Worm (Caenorhabditis elegans) whole organism, L4 larva: Measurements from ENCODE around the gene srh-48.
"Not testable (repeated sequence)": the region's sequence is repeated elsewhere in the genome, so short reads cannot be mapped to it uniquely, and the experiment has no call there.

Source experiments
- F26F4.8 ChIP-seq: fragments of 200-800 bp; sonication (Bioruptor generic); conservative IDR thresholded peaks from 2 replicates; pipeline ENCODE4 v1.3.6; 2022; ENCODE audit warnings: missing genetic modification characterization, missing compliant biosample characterization
- Y48G9A.11 ChIP-seq: fragments of 200-800 bp; sonication (Bioruptor generic); IDR thresholded peaks from 2 replicates; pipeline ENCODE4 v1.3.6; 2022; ENCODE audit warnings: missing genetic modification reagents, missing genetic modification characterization, missing compliant biosample characterization
- arid-1 ChIP-seq: fragments of 200-800 bp; sonication (Bioruptor generic); conservative IDR thresholded peaks from 2 replicates; pipeline ENCODE4 v1.3.6; 2022; ENCODE audit warnings: missing genetic modification reagents, missing genetic modification characterization, missing compliant biosample characterization
- ces-1 ChIP-seq: fragments of 150-350 bp; sonication (generic microtip); optimal IDR thresholded peaks from 4 replicates; lab custom pipeline; 2014; ENCODE audit warnings: missing biosample characterization, missing genetic modification reagents, missing genetic modification characterization
- ctbp-1 ChIP-seq: fragments of 200-800 bp; sonication (Bioruptor generic); IDR thresholded peaks from 2 replicates; pipeline ENCODE4 v1.3.6; 2022; ENCODE audit warnings: missing genetic modification reagents, missing genetic modification characterization, missing compliant biosample characterization
- dmd-6 ChIP-seq: fragments of 200-800 bp; sonication (Bioruptor generic); IDR thresholded peaks from 2 replicates; pipeline ENCODE4 v1.3.6; 2022; ENCODE audit warnings: missing genetic modification reagents, missing genetic modification characterization, missing compliant biosample characterization
- duxl-1 ChIP-seq: sonication (generic microtip); optimal IDR thresholded peaks from 2 replicates; lab custom pipeline; 2016; ENCODE audit warnings: mild to moderate bottlenecking, missing genetic modification characterization, moderate library complexity, missing compliant biosample characterization; ENCODE audit not compliant: poor library complexity
- dve-1 ChIP-seq: sonication (generic microtip); optimal IDR thresholded peaks from 2 replicates; lab custom pipeline; 2017; ENCODE audit warnings: antibody characterized with exemption, mild to moderate bottlenecking, missing genetic modification characterization, missing compliant biosample characterization; ENCODE audit not compliant: insufficient read depth
- fkh-10 ChIP-seq: fragments of 150-350 bp; optimal IDR thresholded peaks from 2 replicates; lab custom pipeline; 2014; ENCODE audit warnings: missing biosample characterization, missing genetic modification reagents, missing genetic modification characterization
- fos-1 ChIP-seq: fragments of 150-350 bp; optimal IDR thresholded peaks from 2 replicates; lab custom pipeline; 2014; ENCODE audit warnings: missing biosample characterization, missing genetic modification characterization
- hlh-11 ChIP-seq: fragments of 200-800 bp; sonication (Bioruptor generic); optimal IDR thresholded peaks from 2 replicates; lab custom pipeline; 2018; ENCODE audit warnings: mild to moderate bottlenecking, missing genetic modification characterization, missing compliant biosample characterization
- hmg-1.1 ChIP-seq: fragments of 200-800 bp; sonication (Bioruptor generic); IDR thresholded peaks from 2 replicates; pipeline ENCODE4 v1.3.6; 2022; ENCODE audit warnings: missing genetic modification reagents, missing genetic modification characterization, missing compliant biosample characterization
- jun-1 ChIP-seq: fragments of 150-350 bp; optimal IDR thresholded peaks from 2 replicates; lab custom pipeline; 2014; ENCODE audit warnings: missing biosample characterization, missing genetic modification reagents, missing genetic modification characterization
- lim-7 ChIP-seq: fragments of 200-800 bp; sonication (Bioruptor generic); IDR thresholded peaks from 2 replicates; pipeline ENCODE4 v1.3.6; 2022; ENCODE audit warnings: missing genetic modification characterization, missing compliant biosample characterization
- lin-1 ChIP-seq: fragments of 200-800 bp; sonication (Bioruptor generic); IDR thresholded peaks from 2 replicates; pipeline ENCODE4 v1.3.6; 2022; ENCODE audit warnings: missing genetic modification reagents, missing genetic modification characterization, missing compliant biosample characterization
- lin-15B ChIP-seq: fragments of 150-350 bp; sonication (generic microtip); optimal IDR thresholded peaks from 3 replicates; lab custom pipeline; 2014; ENCODE audit warnings: missing biosample characterization, missing genetic modification characterization
- lin-29 ChIP-seq: fragments of 200-800 bp; sonication (Bioruptor generic); IDR thresholded peaks from 2 replicates; pipeline ENCODE4 v1.3.6; 2022; ENCODE audit warnings: missing genetic modification reagents, missing genetic modification characterization, missing compliant biosample characterization
- lin-39 ChIP-seq: fragments of 150-350 bp; optimal IDR thresholded peaks from 2 replicates; lab custom pipeline; 2014; ENCODE audit warnings: missing biosample characterization, missing genetic modification reagents, missing genetic modification characterization
- mep-1 ChIP-seq: fragments of 150-350 bp; sonication (generic microtip); optimal IDR thresholded peaks from 3 replicates; lab custom pipeline; 2014; ENCODE audit warnings: missing biosample characterization, missing genetic modification characterization
- mxl-3 ChIP-seq: fragments of 200-800 bp; sonication (Bioruptor generic); optimal IDR thresholded peaks from 2 replicates; lab custom pipeline; 2018; ENCODE audit warnings: mild to moderate bottlenecking, missing genetic modification characterization, missing compliant biosample characterization
- nhr-10 ChIP-seq: fragments of 150-350 bp; optimal IDR thresholded peaks from 2 replicates; lab custom pipeline; 2014; ENCODE audit warnings: missing biosample characterization, missing genetic modification characterization
- nhr-28 ChIP-seq: fragments of 150-350 bp; optimal IDR thresholded peaks from 2 replicates; lab custom pipeline; 2014; ENCODE audit warnings: missing biosample characterization, missing genetic modification characterization
- nhr-41 ChIP-seq: fragments of 200-800 bp; sonication (Bioruptor generic); IDR thresholded peaks from 2 replicates; pipeline ENCODE4 v1.3.6; 2022; ENCODE audit warnings: missing genetic modification reagents, missing genetic modification characterization, missing compliant biosample characterization
- php-3 ChIP-seq: fragments of 200-800 bp; sonication (Bioruptor generic); IDR thresholded peaks from 2 replicates; pipeline ENCODE4 v1.3.6; 2022; ENCODE audit warnings: missing genetic modification reagents, missing genetic modification characterization, missing compliant biosample characterization
- pqm-1 ChIP-seq: sonication (generic microtip); optimal IDR thresholded peaks from 2 replicates; lab custom pipeline; 2017; ENCODE audit warnings: missing biosample characterization, missing genetic modification characterization
- tag-97 ChIP-seq: fragments of 200-800 bp; sonication (Bioruptor generic); IDR thresholded peaks from 2 replicates; pipeline ENCODE4 v1.3.6; 2022; ENCODE audit warnings: missing genetic modification characterization, missing compliant biosample characterization
- tra-1 ChIP-seq: fragments of 200-800 bp; sonication (Bioruptor generic); IDR thresholded peaks from 2 replicates; pipeline ENCODE4 v1.3.6; 2022; ENCODE audit warnings: missing genetic modification reagents, missing genetic modification characterization, missing compliant biosample characterization
- unc-62 ChIP-seq, 3 experiments: fragments of 150-350 bp in 1 of 3; sonication (generic microtip); optimal IDR thresholded peaks in 2 of 3; peaks in 1 of 3; 1 replicate in 1 of 3; 2 replicates in 2 of 3; lab custom pipeline; 2014 to 2017; ENCODE audit warnings: missing biosample characterization in 3 of 3, missing genetic modification characterization in 3 of 3, missing genetic modification reagents in 3 of 3, missing genotype in 1 of 3
- zip-2 ChIP-seq: fragments of 150-350 bp; optimal IDR thresholded peaks from 2 replicates; lab custom pipeline; 2014; ENCODE audit warnings: missing biosample characterization, missing genetic modification characterization

The srh-48 gene

DNA sequence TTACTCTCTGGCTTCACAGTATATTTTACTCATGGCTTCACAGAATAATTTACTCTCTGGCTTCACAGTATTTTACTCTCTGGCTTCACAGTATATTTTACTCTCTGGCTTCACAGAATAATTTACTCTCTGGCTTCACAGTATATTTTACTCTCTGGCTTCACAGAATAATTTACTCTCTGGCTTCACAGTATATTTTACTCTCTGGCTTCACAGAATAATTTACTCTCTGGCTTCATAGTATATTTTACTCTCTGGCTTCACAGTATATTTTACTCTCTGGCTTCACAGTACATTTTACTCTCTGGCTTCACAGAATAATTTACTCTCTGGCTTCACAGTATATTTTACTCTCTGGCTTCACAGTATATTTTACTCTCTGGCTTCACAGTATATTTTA is 25.1 kb downstream of the srh-48 start:
- TF ChIP-seq unc-62 (GFP tag; optimal IDR thresholded peaks at IDR 0.05 in 1 of 2; lab: Kevin White, UChicago) = peak in 1 of 2 experiments; percentile 53
- TF ChIP-seq unc-62 (tag; optimal IDR thresholded peaks at IDR 0.05; lab: Kevin White, UChicago) = not testable (repeated sequence)

DNA sequence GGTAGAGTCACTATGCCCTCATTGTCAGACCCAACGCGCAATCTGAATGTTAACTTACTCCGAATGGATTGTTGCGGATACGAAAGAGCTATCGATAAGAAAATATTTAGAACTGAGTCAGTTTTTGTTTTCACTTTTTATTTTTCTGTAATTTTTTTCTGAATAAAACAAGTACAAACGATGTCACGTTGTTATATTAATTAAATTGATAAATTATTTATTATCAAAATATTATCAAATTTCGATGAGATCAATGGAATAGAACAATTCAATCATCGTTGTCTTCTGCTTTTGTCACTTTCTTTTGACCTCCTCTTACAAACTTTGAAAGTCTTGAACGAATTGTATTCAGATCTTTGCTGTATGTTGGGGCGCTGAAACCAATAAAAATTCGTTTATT is 27.1 kb downstream of the srh-48 start, which contains the start of gene mpz-6:
Gene mpz-6 (minus strand): TSS at position 101 of the 400 bp plus-strand sequence.
- TF ChIP-seq hlh-11 = no peak
- no peak for TF ChIP-seq dve-1 (tag; lab: Kevin White, UChicago)
- TF ChIP-seq mxl-3 = no peak
- TF ChIP-seq lin-1 (GFP tag; lab: Robert Waterston, UW) = no peak
- no peak for TF ChIP-seq lim-7
- no peak for TF ChIP-seq tag-97
- TF ChIP-seq mep-1 (tag; lab: Kevin White, UChicago) = no peak
- TF ChIP-seq nhr-10 (tag; lab: Kevin White, UChicago) = no peak
- no peak for TF ChIP-seq ces-1
- TF ChIP-seq nhr-41 (GFP tag; lab: Robert Waterston, UW) = no peak
- TF ChIP-seq zip-2 (tag; lab: Kevin White, UChicago) = no peak
- no peak for TF ChIP-seq php-3
- TF ChIP-seq unc-62 (GFP tag; optimal IDR thresholded peaks at IDR 0.05 in 1 of 2; lab: Kevin White, UChicago) = no peak
- no peak for TF ChIP-seq unc-62 (tag; optimal IDR thresholded peaks at IDR 0.05; lab: Kevin White, UChicago)
- no peak for TF ChIP-seq lin-15B (tag; lab: Kevin White, UChicago)
- TF ChIP-seq jun-1 (tag; lab: Kevin White, UChicago) = no peak
- no peak for TF ChIP-seq tra-1 (GFP tag; lab: Robert Waterston, UW)
- TF ChIP-seq arid-1 (GFP tag; lab: Robert Waterston, UW) = no peak
- TF ChIP-seq lin-39 (tag; lab: Kevin White, UChicago) = no peak
- no peak for TF ChIP-seq duxl-1 (tag; lab: Kevin White, UChicago)

ce11 chrII:9407469-9407868 is 27.6 kb downstream of the srh-48 start, which contains the start of gene arrd-2:
Gene arrd-2, plus strand, starts transcription at chrII:9407769.
- TF ChIP-seq unc-62 (GFP tag; optimal IDR thresholded peaks at IDR 0.05 in 1 of 2; lab: Kevin White, UChicago) (peak in 1 of 2 experiments; percentile 42), unc-62 (tag; optimal IDR thresholded peaks at IDR 0.05; lab: Kevin White, UChicago) (no peak), F26F4.8 (no peak)
- TF ChIP-seq, all 104 proteins: peak for 1

DNA sequence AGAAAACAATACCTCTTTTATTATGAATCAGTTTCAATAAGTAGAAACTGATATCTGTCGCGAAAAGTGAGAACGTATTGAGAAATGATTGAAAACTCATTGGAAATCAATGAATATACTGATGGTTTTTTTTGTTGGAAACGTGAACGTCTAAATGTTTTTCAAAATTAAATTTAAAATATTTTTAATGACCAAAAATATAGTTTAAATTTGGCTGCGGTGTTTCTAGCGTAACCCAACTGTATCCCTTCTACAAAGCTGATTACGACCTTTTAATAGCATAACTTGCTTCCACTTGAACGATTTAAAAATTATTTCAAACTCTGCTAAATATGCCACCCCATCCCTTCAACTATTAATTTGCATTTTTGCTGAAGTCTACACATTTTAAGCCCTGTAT is 31.6 kb downstream of the srh-48 start, which contains the start of gene M176.9:
Gene M176.9 (minus strand): TSS at position 101 of the 400 bp plus-strand sequence.
- TF ChIP-seq hmg-1.1 (GFP tag; lab: Robert Waterston, UW) (no peak), Y48G9A.11 (GFP tag; lab: Robert Waterston, UW) (no peak), lin-29 (no peak), ctbp-1 (GFP tag; lab: Robert Waterston, UW) (no peak)
- TF ChIP-seq, all 104 proteins: peak for 0

DNA sequence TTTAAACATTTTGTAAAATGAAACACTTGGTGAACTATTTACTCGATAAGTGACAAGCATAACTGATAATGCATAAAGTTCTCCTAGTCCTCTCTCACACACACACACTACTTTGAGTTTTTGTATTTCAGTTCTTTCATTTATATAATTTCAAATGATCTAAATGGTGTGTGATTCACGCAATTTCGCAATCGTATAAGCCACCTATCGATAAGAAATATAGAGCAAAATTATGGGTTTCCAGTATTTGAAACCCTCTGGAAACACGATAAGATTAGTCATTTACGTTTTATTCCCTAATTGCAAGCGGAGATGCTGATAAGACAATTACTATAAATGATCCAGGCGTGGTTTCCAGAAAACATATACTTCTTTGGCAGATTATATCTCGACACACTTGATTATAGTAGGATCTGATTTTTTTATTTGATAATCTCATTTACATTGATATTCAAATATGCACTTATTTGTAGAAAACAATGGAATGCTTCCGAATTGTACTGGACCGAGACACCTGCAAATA is 32.3 kb downstream of the srh-48 start, which contains the start of gene arrd-3:
Gene arrd-3 (plus strand): TSS at position 473 of the 523 bp plus-strand sequence.
- peak; percentile 75 for TF ChIP-seq pqm-1 (tag; lab: Kevin White, UChicago)
- peak; percentile 29; the same call in 1 of the 2 replicates for TF ChIP-seq dmd-6
- TF ChIP-seq fos-1 (tag; lab: Kevin White, UChicago) = no peak
- peak; percentile 23 for TF ChIP-seq hlh-11
- TF ChIP-seq nhr-28 (tag; lab: Kevin White, UChicago) = peak; percentile 27
- no peak for TF ChIP-seq fkh-10
- TF ChIP-seq unc-62 (GFP tag; optimal IDR thresholded peaks at IDR 0.05 in 1 of 2; lab: Kevin White, UChicago) = peak in 1 of 2 experiments; percentile 58
- no peak for TF ChIP-seq unc-62 (tag; optimal IDR thresholded peaks at IDR 0.05; lab: Kevin White, UChicago)
